Worm (Caenorhabditis elegans): Measurements from ENCODE around the gene Y69E1A.1.

The Y69E1A.1 gene

ce11 chrIV:10933777-10934546 is 14.7 kb downstream of the Y69E1A.1 start (continued):
- TF ChIP-seq sea-2 (GFP tag; IDR thresholded peaks at IDR 0.05) (no peak), F10E7.11 (tag; optimal IDR thresholded peaks at IDR 0.05) (peak; percentile 32), hsf-1 (GFP tag; IDR thresholded peaks at IDR 0.05) (no peak), snpc-1.3 (tag; optimal IDR thresholded peaks at IDR 0.05; ENCODE audit: insufficient read depth) (no peak), madf-3 (GFP tag; IDR thresholded peaks at IDR 0.05) (no peak), sptf-2 (GFP tag; optimal IDR thresholded peaks at IDR 0.05) (no peak), mxl-1 (tag; optimal IDR thresholded peaks at IDR 0.05) (no peak), repo-1 (tag; optimal IDR thresholded peaks at IDR 0.05) (peak; percentile 94), gei-17 (GFP tag; optimal IDR thresholded peaks at IDR 0.05) (no peak), ccch-3 (GFP tag; optimal IDR thresholded peaks at IDR 0.05) (no peak), ceh-40 (GFP tag; IDR thresholded peaks at IDR 0.05) (no peak), ama-1 (optimal IDR thresholded peaks at IDR 0.05) (peak; percentile 59), ama-1 (GFP tag; optimal IDR thresholded peaks at IDR 0.05) (peak; percentile 18 to 75), F52B5.7 (tag; optimal IDR thresholded peaks at IDR 0.05) (peak; percentile 86), lin-40 (tag; optimal IDR thresholded peaks at IDR 0.05) (peak; percentile 6), ztf-18 (tag; optimal IDR thresholded peaks at IDR 0.05) (no peak), attf-6 (GFP tag; IDR thresholded peaks at IDR 0.05) (no peak), ets-4 (GFP tag; optimal IDR thresholded peaks at IDR 0.05) (peak; percentile 14), nhr-120 (GFP tag; IDR thresholded peaks at IDR 0.05) (no peak), madf-6 (GFP tag; IDR thresholded peaks at IDR 0.05) (peak; percentile 41), sdz-38 (tag; optimal IDR thresholded peaks at IDR 0.05) (no peak), K12H6.12 (tag; optimal IDR thresholded peaks at IDR 0.05) (peak; percentile 61), lin-35 (GFP tag; optimal IDR thresholded peaks at IDR 0.05) (peak in 1 of 3 experiments; percentile 39), B0336.3 (GFP tag; IDR thresholded peaks at IDR 0.05) (peak; percentile 84), die-1 (tag; optimal IDR thresholded peaks at IDR 0.05) (peak; percentile 42), rec-8 (tag; optimal IDR thresholded peaks at IDR 0.05) (no peak), tlf-1 (GFP tag; optimal IDR thresholded peaks at IDR 0.05) (peak; percentile 83), zim-3 (tag; optimal IDR thresholded peaks at IDR 0.05) (peak; percentile 81), tbp1 (GFP tag; optimal IDR thresholded peaks at IDR 0.05) (no peak), hrde-1 (tag; optimal IDR thresholded peaks at IDR 0.05; ENCODE audit: borderline replicate concordance) (peak; percentile 49), ekl-4 (GFP tag; IDR thresholded peaks at IDR 0.05) (peak; percentile 46; the same call in 1 of the 2 replicates), somi-1 (GFP tag; optimal IDR thresholded peaks at IDR 0.05) (no peak), pbrm-1 (GFP tag; IDR thresholded peaks at IDR 0.05) (peak; percentile 58; the same call in 1 of the 2 replicates), egl-44 (GFP tag; IDR thresholded peaks at IDR 0.05) (peak; percentile 40; the same call in 1 of the 2 replicates), hlh-26 (GFP tag; conservative IDR thresholded peaks at IDR 0.05) (no peak), ztf-22 (GFP tag; optimal IDR thresholded peaks at IDR 0.05) (no peak), tbx-9 (tag; optimal IDR thresholded peaks at IDR 0.05; ENCODE audit: borderline replicate concordance) (no peak), rpc-1 (optimal IDR thresholded peaks at IDR 0.05) (no peak), rpc-1 (tag; optimal IDR thresholded peaks at IDR 0.05) (no peak), F39B2.1 (GFP tag; IDR thresholded peaks at IDR 0.05) (no peak), cebp-1 (GFP tag; IDR thresholded peaks at IDR 0.05) (0 out of 2 replicates have a peak, but pooled peaks have one; percentile 7), cebp-1 (tag; optimal IDR thresholded peaks at IDR 0.05) (peak; percentile 82), aptf-3 (GFP tag; IDR thresholded peaks at IDR 0.05) (no peak; the same call in 1 of the 2 replicates), Y79H2A.3 (GFP tag; conservative IDR thresholded peaks at IDR 0.05) (peak; percentile 65), hlh-12 (tag; optimal IDR thresholded peaks at IDR 0.05) (no peak), lin-26 (GFP tag; IDR thresholded peaks at IDR 0.05) (no peak), ztf-26 (tag; optimal IDR thresholded peaks at IDR 0.05) (no peak), ztf-25 (GFP tag; IDR thresholded peaks at IDR 0.05) (no peak)

Data from whole organism, young adult.